Fruit fly (Drosophila melanogaster): ENCODE measurements around the gene Dyro.

The Dyro gene

dm6 chr3L:11292180-11292727, 3.5 kb downstream of the Dyro start (continued):
- no peak for TF ChIP-seq CG6854 (GFP tag; optimal IDR thresholded peaks at IDR 0.05)
- no peak for TF ChIP-seq en (GFP tag; optimal IDR thresholded peaks at IDR 0.05)
- TF ChIP-seq Hmx (GFP tag; optimal IDR thresholded peaks at IDR 0.05): no peak
- no peak for TF ChIP-seq CG31441 (GFP tag; IDR thresholded peaks at IDR 0.05)
- no peak for TF ChIP-seq NC2β (GFP tag; optimal IDR thresholded peaks at IDR 0.05)
- no peak for TF ChIP-seq bigmax (GFP tag; optimal IDR thresholded peaks at IDR 0.05)
- peak; percentile 12 for TF ChIP-seq CG13296 (GFP tag; optimal IDR thresholded peaks at IDR 0.05)
- no peak for TF ChIP-seq Vsx1 (GFP tag; optimal IDR thresholded peaks at IDR 0.05)
- TF ChIP-seq Hr51 (GFP tag; optimal IDR thresholded peaks at IDR 0.05): no peak
- peak; percentile 46; the same call in 1 of the 2 replicates for TF ChIP-seq Atf6 (GFP tag; IDR thresholded peaks at IDR 0.05)
- TF ChIP-seq Deaf1 (tag; optimal IDR thresholded peaks at IDR 0.05): peak; percentile 77
- TF ChIP-seq pnt (GFP tag; optimal IDR thresholded peaks at IDR 0.05): no peak
- no peak for TF ChIP-seq Scr (GFP tag; IDR thresholded peaks at IDR 0.05; ENCODE audit: partially characterized antibody)
- TF ChIP-seq CG4730 (GFP tag; IDR thresholded peaks at IDR 0.05): no peak
- TF ChIP-seq CG5245 (GFP tag; optimal IDR thresholded peaks at IDR 0.05): no peak
- TF ChIP-seq PHDP (tag; optimal IDR thresholded peaks at IDR 0.05): no peak
- no peak for TF ChIP-seq CG4282 (GFP tag; optimal IDR thresholded peaks at IDR 0.05)
- no peak for TF ChIP-seq Rx (GFP tag; IDR thresholded peaks at IDR 0.05)
- TF ChIP-seq ac (GFP tag; optimal IDR thresholded peaks at IDR 0.05): no peak
- TF ChIP-seq CG1603 (tag; optimal IDR thresholded peaks at IDR 0.05): peak; percentile 23
- no peak for TF ChIP-seq lilli (GFP tag; optimal IDR thresholded peaks at IDR 0.05)
- TF ChIP-seq CG13123 (GFP tag; optimal IDR thresholded peaks at IDR 0.05): no peak
- TF ChIP-seq exex (tag; optimal IDR thresholded peaks at IDR 0.05): no peak
- no peak for TF ChIP-seq CG4424 (GFP tag; optimal IDR thresholded peaks at IDR 0.05)
- no peak for TF ChIP-seq kah (GFP tag; optimal IDR thresholded peaks at IDR 0.05)
- 0 out of 2 replicates have a peak, but pooled peaks have one; percentile 37 for TF ChIP-seq H2.0 (GFP tag; IDR thresholded peaks at IDR 0.05)
- TF ChIP-seq pb (GFP tag; optimal IDR thresholded peaks at IDR 0.05): no peak
- TF ChIP-seq CG17829 (tag; optimal IDR thresholded peaks at IDR 0.05): no peak
- TF ChIP-seq CG5180 (GFP tag; optimal IDR thresholded peaks at IDR 0.05): no peak
- TF ChIP-seq CG31224 (GFP tag; IDR thresholded peaks at IDR 0.05): no peak
- TF ChIP-seq Sox102F (GFP tag; optimal IDR thresholded peaks at IDR 0.05): peak; percentile 24
- TF ChIP-seq pfk (GFP tag; optimal IDR thresholded peaks at IDR 0.05): no peak
- TF ChIP-seq CG11456 (GFP tag; IDR thresholded peaks at IDR 0.05): peak; percentile 65
- no peak for TF ChIP-seq CG10147 (GFP tag; optimal IDR thresholded peaks at IDR 0.05)
- no peak for TF ChIP-seq Stat92E (GFP tag; optimal IDR thresholded peaks at IDR 0.05)
- TF ChIP-seq CTCF (GFP tag; optimal IDR thresholded peaks at IDR 0.05): no peak
- no peak for TF ChIP-seq CG4617 (GFP tag; optimal IDR thresholded peaks at IDR 0.05; ENCODE audit: borderline replicate concordance)
- TF ChIP-seq toy (GFP tag; IDR thresholded peaks at IDR 0.05): no peak; the same call in 1 of the 2 replicates
- no peak for TF ChIP-seq CG11504 (tag; optimal IDR thresholded peaks at IDR 0.05)
- TF ChIP-seq her (GFP tag; optimal IDR thresholded peaks at IDR 0.05): no peak
- TF ChIP-seq Doc3 (GFP tag; IDR thresholded peaks at IDR 0.05; ENCODE audit: partially characterized antibody): no peak
- TF ChIP-seq CG7928 (GFP tag; optimal IDR thresholded peaks at IDR 0.05): no peak
- TF ChIP-seq mam (GFP tag; optimal IDR thresholded peaks at IDR 0.05): peak; percentile 3
- TF ChIP-seq Hr78 (GFP tag; optimal IDR thresholded peaks at IDR 0.05): no peak
- TF ChIP-seq CG17612 (GFP tag; IDR thresholded peaks at IDR 0.05): 0 out of 2 replicates have a peak, but pooled peaks have one; percentile 17
- 0 out of 2 replicates have a peak, but pooled peaks have one; percentile 28 for TF ChIP-seq CG13287 (GFP tag; IDR thresholded peaks at IDR 0.05; ENCODE audit: partially characterized antibody)
- TF ChIP-seq C15 (GFP tag; IDR thresholded peaks at IDR 0.05): no peak
- no peak for TF ChIP-seq CG10321 (GFP tag; IDR thresholded peaks at IDR 0.05)
- TF ChIP-seq CG6654 (GFP tag; optimal IDR thresholded peaks at IDR 0.05): no peak
- no peak for TF ChIP-seq gsb-n (tag; optimal IDR thresholded peaks at IDR 0.05)

All from whole organism, embryonic.